Worm (Caenorhabditis elegans) whole organism, L2 larva: ENCODE data around the gene ugt-35.

Source experiments
- aly-2 ChIP-seq: fragments of 150-350 bp; optimal IDR thresholded peaks from 2 replicates; lab custom pipeline; 2014; ENCODE audit warnings: missing biosample characterization, missing genetic modification characterization
- fos-1 ChIP-seq: fragments of 150-350 bp; optimal IDR thresholded peaks from 2 replicates; lab custom pipeline; 2014; ENCODE audit warnings: missing biosample characterization, missing genetic modification characterization
- lin-13 ChIP-seq: fragments of 150-350 bp; optimal IDR thresholded peaks from 2 replicates; lab custom pipeline; 2014; ENCODE audit warnings: missing biosample characterization, missing genetic modification reagents, missing genetic modification characterization
- nhr-10 ChIP-seq: sonication (generic microtip); optimal IDR thresholded peaks from 2 replicates; lab custom pipeline; 2017; ENCODE audit warnings: missing biosample characterization, missing genetic modification characterization
- nhr-12 ChIP-seq: fragments of 150-350 bp; optimal IDR thresholded peaks from 2 replicates; lab custom pipeline; 2014; ENCODE audit warnings: missing biosample characterization, missing genetic modification characterization

DNA sequence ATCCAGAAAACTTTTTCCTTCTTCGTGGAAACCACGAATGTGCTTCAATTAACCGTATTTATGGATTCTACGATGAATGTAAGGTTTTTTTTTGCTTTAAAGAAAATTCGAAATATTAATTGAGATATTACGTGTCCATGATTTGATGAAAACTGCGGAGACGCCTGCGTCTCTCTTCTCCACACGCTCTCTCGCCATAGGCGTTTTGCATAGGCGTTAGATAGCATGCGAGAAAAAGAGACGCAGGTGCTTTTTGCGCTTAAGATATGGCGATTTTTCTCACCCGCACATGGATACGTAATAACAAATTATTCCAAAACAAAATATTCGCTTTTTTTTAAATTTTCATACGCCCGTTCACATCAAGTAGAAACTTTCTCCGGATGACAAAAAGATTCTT is 29.4 kb upstream of the ugt-35 start:
- TF ChIP-seq lin-13 (GFP tag; lab: Kevin White, UChicago) (no peak), aly-2 (tag; lab: Kevin White, UChicago) (no peak), nhr-12 (no peak), fos-1 (tag; lab: Kevin White, UChicago) (no peak), nhr-10 (tag; lab: Kevin White, UChicago) (no peak)
